Worm (Caenorhabditis elegans): ENCODE results near the gene rad-50.

DNA sequence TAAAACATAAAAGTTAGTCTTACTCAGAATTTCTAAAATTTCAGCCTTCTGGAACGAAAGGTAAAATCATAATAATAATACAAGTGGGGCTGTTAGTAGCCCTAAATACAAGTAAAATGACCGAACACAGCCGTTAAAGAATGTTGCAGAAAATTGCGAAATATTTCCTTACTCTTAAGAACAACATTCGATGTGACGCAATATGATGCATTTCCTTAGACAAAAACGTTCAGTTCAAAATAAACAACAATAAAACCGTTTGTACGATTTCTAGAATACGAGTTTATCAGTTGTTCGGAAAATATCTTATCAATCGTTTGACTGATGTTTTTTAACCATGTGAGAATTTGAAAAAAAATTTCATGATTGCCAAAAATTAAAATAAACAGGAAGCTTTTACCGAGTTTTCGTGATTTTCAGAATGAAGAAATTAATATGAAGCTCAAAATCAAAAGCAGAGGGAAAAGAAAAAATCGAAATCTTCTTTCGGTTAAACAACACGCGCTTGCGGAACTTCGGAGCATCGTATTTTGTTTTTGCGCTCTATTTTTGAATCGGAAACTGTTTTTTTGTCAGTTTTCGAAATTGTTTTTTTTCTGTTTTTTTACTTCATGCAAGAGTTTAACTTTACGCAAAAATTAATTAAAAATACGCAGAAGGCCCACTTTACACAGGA, 469 bp downstream of the rad-50 start:
- no peak for TF ChIP-seq snpc-4 (tag; optimal IDR thresholded peaks at IDR 0.05)
- no peak for TF ChIP-seq unc-62 (GFP tag; optimal IDR thresholded peaks at IDR 0.05)
- no peak for TF ChIP-seq lin-32 (GFP tag; optimal IDR thresholded peaks at IDR 0.05)
- no peak for TF ChIP-seq nhr-12 (tag; optimal IDR thresholded peaks at IDR 0.05)
- no peak for TF ChIP-seq nhr-28 (tag; optimal IDR thresholded peaks at IDR 0.05)
- no peak for TF ChIP-seq elt-1 (tag; optimal IDR thresholded peaks at IDR 0.05; ENCODE audit: borderline replicate concordance, insufficient read depth)
- peak; percentile 56 for TF ChIP-seq zip-8 (tag; optimal IDR thresholded peaks at IDR 0.05)
- TF ChIP-seq unc-39 (tag; optimal IDR thresholded peaks at IDR 0.05) = no peak
- no peak for TF ChIP-seq nhr-237 (tag; optimal IDR thresholded peaks at IDR 0.05)
- TF ChIP-seq lin-13 (tag; optimal IDR thresholded peaks at IDR 0.05) = no peak
- no peak for TF ChIP-seq cnd-1 (tag; optimal IDR thresholded peaks at IDR 0.05)
- TF ChIP-seq sem-2 (GFP tag; optimal IDR thresholded peaks at IDR 0.05) = no peak
- no peak for TF ChIP-seq lsy-2 (tag; optimal IDR thresholded peaks at IDR 0.05)
- TF ChIP-seq ceh-83 (GFP tag; optimal IDR thresholded peaks at IDR 0.05) = no peak
